Worm (Caenorhabditis elegans) whole organism, L1 larva: Measurements from ENCODE around the gene F40B5.2.
A peak's percentile ranks its signal among the peaks of the same experiment; 100 is the strongest.

ENCODE experiments used
- C16A3.4 ChIP-seq: fragments of 150-350 bp; optimal IDR thresholded peaks from 2 replicates; lab custom pipeline; 2014; ENCODE audit warnings: missing biosample characterization, missing genetic modification characterization
- C34B4.2 ChIP-seq: sonication (generic microtip); optimal IDR thresholded peaks from 2 replicates; lab custom pipeline; 2017; ENCODE audit warnings: mild to moderate bottlenecking, missing genetic modification characterization, missing compliant biosample characterization
- Y116A8C.19 ChIP-seq: sonication (generic microtip); optimal IDR thresholded peaks from 2 replicates; lab custom pipeline; 2016; ENCODE audit warnings: missing compliant biosample characterization, missing genetic modification characterization, borderline replicate concordance
- aha-1 ChIP-seq: fragments of 150-350 bp; optimal IDR thresholded peaks from 2 replicates; lab custom pipeline; 2014; ENCODE audit warnings: missing biosample characterization, missing genetic modification characterization
- alr-1 ChIP-seq: fragments of 200-800 bp; sonication (Bioruptor generic); optimal IDR thresholded peaks from 2 replicates; lab custom pipeline; 2018; ENCODE audit warnings: borderline replicate concordance, mild to moderate bottlenecking, missing genetic modification characterization, missing compliant biosample characterization
- ama-1 ChIP-seq: fragments of 150-350 bp; optimal IDR thresholded peaks from 2 replicates; lab custom pipeline; 2014
- ceh-63 ChIP-seq: fragments of 200-800 bp; sonication (Bioruptor generic); optimal IDR thresholded peaks from 2 replicates; lab custom pipeline; 2018; ENCODE audit warnings: mild to moderate bottlenecking, missing genetic modification characterization, missing compliant biosample characterization
- ceh-88 ChIP-seq: fragments of 200-800 bp; sonication (Bioruptor generic); IDR thresholded peaks from 2 replicates; pipeline ENCODE4 v1.3.6; 2022; ENCODE audit warnings: missing genetic modification characterization, missing compliant biosample characterization
- ceh-90 ChIP-seq: sonication (generic microtip); optimal IDR thresholded peaks from 2 replicates; lab custom pipeline; 2016; ENCODE audit warnings: missing genetic modification characterization, missing compliant biosample characterization
- ces-1 ChIP-seq: fragments of 150-350 bp; optimal IDR thresholded peaks from 2 replicates; lab custom pipeline; 2014; ENCODE audit warnings: missing biosample characterization, missing genetic modification reagents, missing genetic modification characterization
- dpl-1 ChIP-seq, 3 experiments: fragments of 150-350 bp in 2 of 3; sonication (generic microtip) in 1 of 3; optimal IDR thresholded peaks; 2 replicates each; lab custom pipeline; 2014 to 2017; ENCODE audit warnings: missing biosample characterization in 3 of 3, missing genetic modification characterization in 3 of 3, missing genetic modification reagents in 3 of 3
- dsc-1 ChIP-seq: sonication (generic microtip); optimal IDR thresholded peaks from 2 replicates; lab custom pipeline; 2016; ENCODE audit warnings: mild to moderate bottlenecking, missing genetic modification characterization, missing compliant biosample characterization
- efl-1 ChIP-seq, 4 experiments: fragments of 150-350 bp; optimal IDR thresholded peaks in 3 of 4; peaks in 1 of 4; 1 replicate in 1 of 4; 2 replicates in 3 of 4; lab custom pipeline; 2014; ENCODE audit warnings: missing biosample characterization in 2 of 4, missing genetic modification characterization in 2 of 4, missing genetic modification reagents in 2 of 4
- efl-3 ChIP-seq: fragments of 200-800 bp; sonication (Bioruptor generic); optimal IDR thresholded peaks from 2 replicates; lab custom pipeline; 2018; ENCODE audit warnings: mild to moderate bottlenecking, missing genetic modification characterization, missing compliant biosample characterization
- egl-13 ChIP-seq: sonication (generic microtip); optimal IDR thresholded peaks from 2 replicates; lab custom pipeline; 2016; ENCODE audit warnings: missing genotype, missing genetic modification reagents, missing genetic modification characterization, missing compliant biosample characterization
- egl-27 ChIP-seq, 2 experiments: fragments of 150-350 bp in 1 of 2; sonication (generic microtip); optimal IDR thresholded peaks; 3 replicates each; lab custom pipeline; 2017 to 2018; ENCODE audit warnings: missing biosample characterization in 2 of 2, missing genetic modification characterization in 2 of 2, missing genetic modification reagents in 2 of 2
- elt-2 ChIP-seq: sonication (generic microtip); optimal IDR thresholded peaks from 2 replicates; lab custom pipeline; 2016; ENCODE audit warnings: missing genetic modification characterization, mild to moderate bottlenecking, inconsistent platforms, missing compliant biosample characterization, missing genetic modification reagents
- elt-3 ChIP-seq, 6 experiments: fragments of 150-350 bp in 1 of 6; sonication (generic microtip); optimal IDR thresholded peaks; 2 replicates each; lab custom pipeline; 2017 to 2018; ENCODE audit warnings: missing biosample characterization in 6 of 6, missing genetic modification characterization in 6 of 6, inconsistent platforms in 1 of 6
- fkh-10 ChIP-seq: sonication (generic microtip); optimal IDR thresholded peaks from 2 replicates; lab custom pipeline; 2017; ENCODE audit warnings: missing biosample characterization, missing genetic modification reagents, missing genetic modification characterization
- fkh-4 ChIP-seq: sonication (generic microtip); optimal IDR thresholded peaks from 2 replicates; lab custom pipeline; 2016; ENCODE audit warnings: missing compliant biosample characterization, missing genetic modification characterization, borderline replicate concordance
- fkh-8 ChIP-seq: sonication (generic microtip); optimal IDR thresholded peaks from 2 replicates; lab custom pipeline; 2016; ENCODE audit warnings: mild to moderate bottlenecking, missing genetic modification characterization, missing compliant biosample characterization
- hlh-17 ChIP-seq: fragments of 200-800 bp; sonication (Bioruptor generic); optimal IDR thresholded peaks from 2 replicates; lab custom pipeline; 2018; ENCODE audit warnings: missing genetic modification characterization, mild to moderate bottlenecking, missing compliant biosample characterization, moderate library complexity, borderline replicate concordance
- isw-1 ChIP-seq: fragments of 200-800 bp; sonication (Bioruptor generic); IDR thresholded peaks from 2 replicates; pipeline ENCODE4 v1.3.6; 2022; ENCODE audit warnings: missing genetic modification characterization, missing compliant biosample characterization
- jun-1 ChIP-seq: fragments of 150-350 bp; optimal IDR thresholded peaks from 2 replicates; lab custom pipeline; 2014; ENCODE audit warnings: missing biosample characterization, missing genetic modification reagents, missing genetic modification characterization
- lin-14 ChIP-seq: fragments of 200-800 bp; sonication (Bioruptor generic); optimal IDR thresholded peaks from 2 replicates; lab custom pipeline; 2018; ENCODE audit warnings: mild to moderate bottlenecking, missing genetic modification characterization, moderate library complexity, missing compliant biosample characterization
- lin-15B ChIP-seq: fragments of 150-350 bp; sonication (generic microtip); optimal IDR thresholded peaks from 3 replicates; lab custom pipeline; 2014; ENCODE audit warnings: missing biosample characterization, missing genetic modification characterization
- lin-39 ChIP-seq: fragments of 150-350 bp; optimal IDR thresholded peaks from 2 replicates; lab custom pipeline; 2014; ENCODE audit warnings: missing biosample characterization, missing genetic modification reagents, missing genetic modification characterization
- mab-9 ChIP-seq: fragments of 200-800 bp; sonication (Bioruptor generic); IDR thresholded peaks from 2 replicates; pipeline ENCODE4 v1.3.6; 2022; ENCODE audit warnings: missing genetic modification reagents, missing genetic modification characterization, missing compliant biosample characterization
- mdl-1 ChIP-seq, 2 experiments: fragments of 150-350 bp; optimal IDR thresholded peaks; 2 replicates each; lab custom pipeline; 2014 to 2017; ENCODE audit warnings: missing biosample characterization in 2 of 2, missing genetic modification characterization in 2 of 2, inconsistent platforms in 1 of 2
- mef-2 ChIP-seq: fragments of 150-350 bp; optimal IDR thresholded peaks from 2 replicates; lab custom pipeline; 2014; ENCODE audit warnings: missing biosample characterization, missing genetic modification characterization
- nhr-11 ChIP-seq: fragments of 150-350 bp; optimal IDR thresholded peaks from 2 replicates; lab custom pipeline; 2014; ENCODE audit warnings: missing biosample characterization, missing genetic modification characterization
- nhr-12 ChIP-seq: sonication (generic microtip); optimal IDR thresholded peaks from 2 replicates; lab custom pipeline; 2017; ENCODE audit warnings: missing biosample characterization, missing genetic modification characterization
- nhr-19 ChIP-seq: fragments of 200-800 bp; sonication (Bioruptor generic); conservative IDR thresholded peaks from 2 replicates; pipeline ENCODE4 v1.3.6; 2022; ENCODE audit warnings: missing genetic modification characterization, missing compliant biosample characterization
- nhr-20 ChIP-seq: sonication (generic microtip); optimal IDR thresholded peaks from 2 replicates; lab custom pipeline; 2016; ENCODE audit warnings: mild to moderate bottlenecking, missing genetic modification characterization, missing compliant biosample characterization
- nhr-237 ChIP-seq: fragments of 150-350 bp; optimal IDR thresholded peaks from 2 replicates; lab custom pipeline; 2014; ENCODE audit warnings: missing biosample characterization, missing genetic modification characterization
- nhr-28 ChIP-seq: fragments of 150-350 bp; optimal IDR thresholded peaks from 2 replicates; lab custom pipeline; 2014; ENCODE audit warnings: missing biosample characterization, missing genetic modification characterization
- nhr-47 ChIP-seq: sonication (generic microtip); optimal IDR thresholded peaks from 2 replicates; lab custom pipeline; 2016; ENCODE audit warnings: mild to moderate bottlenecking, missing genetic modification characterization, moderate library complexity, missing compliant biosample characterization
- nhr-71 ChIP-seq: sonication (generic microtip); optimal IDR thresholded peaks from 2 replicates; lab custom pipeline; 2016; ENCODE audit warnings: mild to moderate bottlenecking, missing genetic modification characterization, moderate library complexity, missing compliant biosample characterization
- rnt-1 ChIP-seq: sonication (generic microtip); optimal IDR thresholded peaks from 2 replicates; lab custom pipeline; 2016; ENCODE audit warnings: mild to moderate bottlenecking, missing genetic modification characterization, moderate library complexity, missing compliant biosample characterization
- skn-1 ChIP-seq: fragments of 150-350 bp; optimal IDR thresholded peaks from 2 replicates; lab custom pipeline; 2014; ENCODE audit warnings: missing biosample characterization, missing genetic modification characterization
- snu-23 ChIP-seq: sonication (generic microtip); optimal IDR thresholded peaks from 2 replicates; lab custom pipeline; 2016; ENCODE audit warnings: missing genetic modification characterization, missing compliant biosample characterization
- sox-4 ChIP-seq: sonication (generic microtip); optimal IDR thresholded peaks from 2 replicates; lab custom pipeline; 2016; ENCODE audit warnings: missing genetic modification characterization, missing compliant biosample characterization
- sup-37 ChIP-seq: fragments of 200-800 bp; sonication (Bioruptor generic); optimal IDR thresholded peaks from 2 replicates; lab custom pipeline; 2018; ENCODE audit warnings: mild to moderate bottlenecking, missing genetic modification characterization, missing compliant biosample characterization
- swsn-7 ChIP-seq: sonication (generic microtip); optimal IDR thresholded peaks from 2 replicates; lab custom pipeline; 2016; ENCODE audit warnings: missing genetic modification characterization, missing compliant biosample characterization
- unc-30 ChIP-seq: sonication (generic microtip); optimal IDR thresholded peaks from 2 replicates; lab custom pipeline; 2017; ENCODE audit warnings: missing biosample characterization, missing genetic modification characterization
- unc-62 ChIP-seq: fragments of 150-350 bp; optimal IDR thresholded peaks from 2 replicates; lab custom pipeline; 2014; ENCODE audit warnings: missing biosample characterization, missing genetic modification reagents, missing genetic modification characterization
- xbp-1 ChIP-seq: sonication (generic microtip); optimal IDR thresholded peaks from 2 replicates; lab custom pipeline; 2016; ENCODE audit warnings: missing genetic modification characterization, missing compliant biosample characterization
- zag-1 ChIP-seq: fragments of 150-350 bp; optimal IDR thresholded peaks from 2 replicates; lab custom pipeline; 2014; ENCODE audit warnings: missing biosample characterization, missing genetic modification characterization
- ztf-11 ChIP-seq, 2 experiments: sonication (generic microtip); optimal IDR thresholded peaks; 2 replicates each; lab custom pipeline; 2016 to 2017; ENCODE audit warnings: missing genetic modification characterization in 2 of 2, missing biosample characterization in 1 of 2, missing compliant biosample characterization in 1 of 2
- ztf-4 ChIP-seq: fragments of 150-350 bp; optimal IDR thresholded peaks from 2 replicates; lab custom pipeline; 2014; ENCODE audit warnings: missing biosample characterization, missing genetic modification characterization

F40B5.2 gene

DNA sequence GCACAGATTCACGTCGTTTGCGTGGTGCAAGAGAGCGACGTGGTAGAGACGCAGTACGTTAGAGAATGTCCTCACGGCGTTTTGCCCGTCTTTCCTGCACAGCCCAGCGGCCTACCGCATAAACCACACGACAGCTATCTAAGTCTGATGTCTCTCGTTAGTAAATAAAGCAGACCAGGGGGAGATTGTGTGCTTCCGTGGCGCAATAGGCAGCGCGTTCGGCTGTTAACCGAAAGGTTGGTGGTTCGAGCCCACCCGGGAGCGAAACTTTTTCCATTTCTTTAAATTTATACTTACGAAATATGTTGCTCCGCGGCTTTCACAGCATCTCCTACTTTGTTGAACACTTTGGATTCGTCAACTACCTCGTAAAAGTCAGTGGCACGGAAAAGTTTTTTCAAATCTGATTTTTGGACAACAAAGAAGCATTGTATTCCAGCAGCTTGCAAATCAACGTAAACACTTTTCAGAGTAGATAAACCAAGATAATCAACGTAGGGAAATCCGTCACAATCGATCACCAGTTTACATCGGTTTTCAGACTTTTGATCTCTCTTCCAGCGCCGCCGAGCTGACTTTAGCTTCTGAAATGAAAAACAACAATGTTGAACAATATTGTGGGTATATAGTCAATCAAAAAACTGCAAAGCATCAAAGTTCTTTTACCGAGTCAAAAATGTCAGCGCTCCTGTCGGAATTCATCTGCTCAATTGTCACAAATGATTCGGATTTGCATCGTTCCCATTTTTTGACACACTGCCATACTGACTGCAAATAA, 36.8 kb downstream of the F40B5.2 start (continued):
- peak; percentile 92 for TF ChIP-seq nhr-19
- TF ChIP-seq unc-30 (tag; lab: Kevin White, UChicago): no peak
- no peak for TF ChIP-seq nhr-28 (tag; lab: Kevin White, UChicago)
- no peak for TF ChIP-seq nhr-12
- TF ChIP-seq elt-3 (tag; optimal IDR thresholded peaks at IDR 0.05; lab: Kevin White, UChicago): peak in 3 of 6 experiments; percentile 4 to 83 (median 39)
- TF ChIP-seq sup-37 (GFP tag; lab: Kevin White, UChicago): peak; percentile 81
- peak; percentile 78 for TF ChIP-seq skn-1 (tag; lab: Kevin White, UChicago)
- TF ChIP-seq fkh-4 (tag; lab: Kevin White, UChicago): no peak
- TF ChIP-seq C16A3.4 (tag; lab: Kevin White, UChicago): peak; percentile 88
- TF ChIP-seq ceh-88 (GFP tag; lab: Robert Waterston, UW): peak; percentile 89
- peak in 2 of 3 experiments; percentile 44 to 50 for TF ChIP-seq dpl-1 (GFP tag; optimal IDR thresholded peaks at IDR 0.05; lab: Kevin White, UChicago)
- TF ChIP-seq lin-14: peak; percentile 97
- peak; percentile 93 for TF ChIP-seq fkh-10
- no peak for TF ChIP-seq unc-62 (GFP tag; lab: Kevin White, UChicago)
- TF ChIP-seq ztf-4 (tag; lab: Kevin White, UChicago): peak; percentile 83
- no peak for TF ChIP-seq Y116A8C.19
- TF ChIP-seq ceh-90 (tag; lab: Kevin White, UChicago): no peak
- TF ChIP-seq lin-39 (tag; lab: Kevin White, UChicago): peak; percentile 68
- TF ChIP-seq ces-1 (GFP tag; lab: Kevin White, UChicago): no peak
- TF ChIP-seq aha-1 (tag; lab: Kevin White, UChicago): no peak
- peak; percentile 77 for TF ChIP-seq elt-2 (tag; lab: Kevin White, UChicago)
- no peak for TF ChIP-seq ceh-63 (GFP tag; lab: Kevin White, UChicago)
- peak; percentile 96 for TF ChIP-seq snu-23 (GFP tag; lab: Kevin White, UChicago)
- TF ChIP-seq C34B4.2 (tag; lab: Kevin White, UChicago): no peak
- TF ChIP-seq nhr-237 (tag; lab: Kevin White, UChicago): peak; percentile 48
- TF ChIP-seq ama-1 (lab: Kevin White, UChicago): no peak
- peak; percentile 69 to 73 for TF ChIP-seq egl-27 (tag; optimal IDR thresholded peaks at IDR 0.05; lab: Kevin White, UChicago)
- TF ChIP-seq xbp-1: peak; percentile 88
- peak in 1 of 2 experiments; percentile 81 for TF ChIP-seq mdl-1 (tag; optimal IDR thresholded peaks at IDR 0.05; lab: Kevin White, UChicago)
- peak; percentile 86 for TF ChIP-seq isw-1
- peak; percentile 87 for TF ChIP-seq jun-1 (tag; lab: Kevin White, UChicago)
- TF ChIP-seq swsn-7 (tag; lab: Kevin White, UChicago): peak; percentile 94
- peak; percentile 65 to 70 for TF ChIP-seq efl-1 (optimal IDR thresholded peaks at IDR 0.05; lab: Kevin White, UChicago)
- TF ChIP-seq efl-1 (GFP tag; optimal IDR thresholded peaks at IDR 0.05 in 1 of 2; lab: Kevin White, UChicago): peak; percentile 22 to 95
- TF ChIP-seq efl-3 (GFP tag; lab: Kevin White, UChicago): peak; percentile 73
- TF ChIP-seq nhr-47 (tag; lab: Kevin White, UChicago): peak; percentile 96
- peak; percentile 45 for TF ChIP-seq mef-2
- no peak for TF ChIP-seq alr-1 (tag; lab: Kevin White, UChicago)
- peak; percentile 94 for TF ChIP-seq nhr-20 (tag; lab: Kevin White, UChicago)
- peak; percentile 94 for TF ChIP-seq fkh-8 (tag; lab: Kevin White, UChicago)
- peak in 1 of 2 experiments; percentile 85 for TF ChIP-seq ztf-11 (tag; optimal IDR thresholded peaks at IDR 0.05; lab: Kevin White, UChicago)
- no peak for TF ChIP-seq zag-1 (tag; lab: Kevin White, UChicago)
- peak; percentile 84 for TF ChIP-seq egl-13 (tag; lab: Kevin White, UChicago)
- TF ChIP-seq rnt-1 (tag; lab: Kevin White, UChicago): peak; percentile 91
- TF ChIP-seq nhr-71 (tag; lab: Kevin White, UChicago): peak; percentile 96
- TF ChIP-seq dsc-1 (tag; lab: Kevin White, UChicago): peak; percentile 95
- TF ChIP-seq sox-4 (tag; lab: Kevin White, UChicago): peak; percentile 84
- TF ChIP-seq hlh-17: no peak
- TF ChIP-seq lin-15B (tag; lab: Kevin White, UChicago): no peak
- TF ChIP-seq nhr-11: peak; percentile 62
- peak; percentile 70 for TF ChIP-seq mab-9 (GFP tag; lab: Robert Waterston, UW)
